Fruit fly (Drosophila melanogaster) whole organism, adult: Measurements from ENCODE around the gene nAChRbeta2.

Experiments used
- bab1 ChIP-seq: fragments of 200-800 bp; sonication (Bioruptor generic); optimal IDR thresholded peaks from 3 replicates; lab custom pipeline; 2019; ENCODE audit warnings: missing biosample characterization, mild to moderate bottlenecking, missing genetic modification characterization, moderate library complexity
- cnc ChIP-seq, 2 experiments: fragments of >200 bp; optimal IDR thresholded peaks; 2 replicates each; lab custom pipeline; 2017
- ovo ChIP-seq: fragments of 200-800 bp; sonication (Bioruptor generic); optimal IDR thresholded peaks from 2 replicates; lab custom pipeline; 2016; ENCODE audit warnings: missing biosample characterization, missing genetic modification characterization
- pad ChIP-seq: fragments of 200-800 bp; sonication (Bioruptor generic); optimal IDR thresholded peaks from 3 replicates; lab custom pipeline; 2017; ENCODE audit warnings: missing biosample characterization, missing genetic modification characterization, mild to moderate bottlenecking, moderate library complexity, missing genetic modification reagents
- toe ChIP-seq: fragments of 200-800 bp; sonication (Bioruptor generic); optimal IDR thresholded peaks from 2 replicates; lab custom pipeline; 2016; ENCODE audit warnings: missing biosample characterization, missing genetic modification characterization

DNA sequence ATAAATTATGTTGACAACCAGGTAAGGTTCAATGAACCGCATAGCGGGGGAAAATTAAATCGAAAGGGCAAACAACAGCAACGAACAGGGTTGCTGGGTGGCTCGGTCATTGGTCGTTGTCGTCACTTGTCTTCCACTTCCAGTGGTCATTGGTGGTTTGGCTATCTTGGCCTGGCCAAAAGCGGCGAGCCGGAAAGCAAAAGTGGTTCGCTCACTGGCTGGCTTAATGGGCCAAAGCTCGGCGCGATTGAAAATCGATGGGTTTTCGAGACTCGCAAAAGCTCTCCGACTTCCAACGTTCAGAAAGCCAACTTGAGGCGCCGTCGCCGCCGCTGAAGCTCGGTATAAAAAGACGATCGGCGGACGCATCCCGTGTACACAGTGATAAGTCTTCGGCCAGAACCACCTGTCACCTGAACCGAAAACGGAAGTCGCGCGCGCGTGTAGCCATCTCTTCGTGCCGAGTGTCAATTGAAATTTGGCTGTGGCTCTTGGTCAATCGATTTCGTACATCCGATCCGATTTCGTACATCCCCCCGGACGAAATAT is 9.6 kb upstream of the nAChRbeta2 start, which contains the start of gene Jhbp12:
- TF ChIP-seq pad (GFP tag; lab: Kevin White, UChicago), result no peak
- no peak for TF ChIP-seq bab1 (GFP tag; lab: Kevin White, UChicago)
- no peak for TF ChIP-seq ovo (GFP tag; lab: Kevin White, UChicago)
- no peak for TF ChIP-seq cnc (optimal IDR thresholded peaks at IDR 0.05; lab: Kevin White, UChicago)
- no peak for TF ChIP-seq toe (GFP tag; lab: Kevin White, UChicago)
